Worm (Caenorhabditis elegans) whole organism, L4/young adult: ENCODE measurements around the gene pyk-2.

Source experiments
- W03F9.2 ChIP-seq: fragments of 150-350 bp; optimal IDR thresholded peaks from 2 replicates; lab custom pipeline; 2014; ENCODE audit warnings: missing biosample characterization, missing genetic modification characterization
- dao-5 ChIP-seq: sonication (generic microtip); optimal IDR thresholded peaks from 2 replicates; lab custom pipeline; 2016; ENCODE audit warnings: missing genotype, missing genetic modification characterization, moderate library complexity, missing compliant biosample characterization
- him-1 ChIP-seq: sonication (generic microtip); optimal IDR thresholded peaks from 2 replicates; lab custom pipeline; 2016; ENCODE audit warnings: missing genotype, missing genetic modification reagents, missing genetic modification characterization, missing compliant biosample characterization

DNA sequence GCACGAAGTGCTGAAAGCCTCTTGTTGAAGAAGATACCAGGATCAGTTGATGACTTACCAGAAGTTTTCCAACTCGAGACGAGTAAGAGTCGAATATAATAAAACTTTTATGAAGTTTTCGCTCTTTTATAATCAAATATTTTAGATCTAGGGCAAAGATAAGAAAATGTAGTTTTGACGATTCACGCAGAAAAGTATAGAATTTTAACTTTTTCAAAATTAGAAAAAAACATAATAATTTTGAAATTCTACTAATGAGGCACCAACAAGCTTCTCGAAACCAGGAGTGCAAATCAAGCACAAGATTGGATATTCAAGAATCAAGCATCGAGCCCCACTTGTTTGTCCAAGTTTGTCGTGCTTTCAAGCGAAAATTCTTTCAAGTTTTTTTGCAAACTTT lies 39.1 kb downstream of the pyk-2 start, which contains the start of gene Y69E1A.1:
- no peak for TF ChIP-seq dao-5 (tag; lab: Kevin White, UChicago)
- no peak for TF ChIP-seq W03F9.2
- no peak for TF ChIP-seq him-1
